ENCODE assay signal across 2 worm cellular contexts in the genomic region with DNA sequence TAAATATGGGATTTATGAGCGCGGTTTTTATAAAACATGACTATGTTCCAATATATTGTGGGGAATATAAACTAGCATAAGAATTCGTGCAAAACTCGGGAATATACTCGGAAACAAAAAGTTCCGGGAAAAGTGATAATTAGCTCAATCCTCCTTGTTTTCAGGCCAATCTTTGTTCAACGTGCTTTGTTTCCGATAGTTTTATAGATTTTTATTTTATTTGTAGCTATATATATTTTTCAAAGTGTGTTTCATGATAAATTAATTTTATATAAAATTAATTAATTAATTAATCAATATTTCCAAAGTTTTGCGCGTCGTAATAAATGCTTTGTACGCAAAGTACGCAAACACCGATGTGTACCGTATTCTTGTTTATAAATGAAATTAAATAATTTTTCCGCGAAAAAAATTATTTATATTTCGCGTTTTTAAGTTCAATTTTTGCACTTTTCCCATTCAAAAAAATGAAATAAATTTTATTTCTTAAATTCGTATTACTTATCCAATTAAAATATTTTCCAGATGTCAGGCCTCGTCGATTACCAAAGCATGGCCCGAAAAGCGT.
TF ChIP-seq lines count a peak whose summit lies in the region.

A gene (plus strand): TSS at position 524 of the 568 bp plus-strand sequence.

TF ChIP-seq in whole organism, L4 larva, 104 proteins besides CTCF, POLR2A, EP300 and RAD21:
- TF ChIP-seq unc-62 (GFP tag; optimal IDR thresholded peaks at IDR 0.05 in 1 of 2; lab: Kevin White, UChicago) (peak in 1 of 2 experiments; percentile 91), unc-62 (tag; optimal IDR thresholded peaks at IDR 0.05; lab: Kevin White, UChicago) (no peak), zip-11 (GFP tag; IDR thresholded peaks at IDR 0.05; lab: Robert Waterston, UW) (no peak), lin-13 (GFP tag; optimal IDR thresholded peaks at IDR 0.05; lab: Kevin White, UChicago) (no peak), dmd-9 (GFP tag; IDR thresholded peaks at IDR 0.05; lab: Robert Waterston, UW) (no peak), unc-130 (GFP tag; optimal IDR thresholded peaks at IDR 0.05; lab: Kevin White, UChicago) (peak; percentile 37), pqm-1 (tag; optimal IDR thresholded peaks at IDR 0.05; lab: Kevin White, UChicago) (no peak)

TF ChIP-seq in whole organism, young adult, 124 proteins besides CTCF, POLR2A, EP300 and RAD21:
- TF ChIP-seq xnd-1 (tag; optimal IDR thresholded peaks at IDR 0.05; lab: Kevin White, UChicago) (peak; percentile 52), nfyb-1 (GFP tag; IDR thresholded peaks at IDR 0.05; lab: Robert Waterston, UW) (no peak), efl-1 (GFP tag; optimal IDR thresholded peaks at IDR 0.05; lab: Kevin White, UChicago) (peak; percentile 60), nhr-120 (GFP tag; IDR thresholded peaks at IDR 0.05; lab: Robert Waterston, UW) (no peak), athp-1 (tag; optimal IDR thresholded peaks at IDR 0.05; lab: Kevin White, UChicago) (no peak), hmg-1.2 (GFP tag; IDR thresholded peaks at IDR 0.05; lab: Robert Waterston, UW) (no peak), Y95B8A.8 (GFP tag; IDR thresholded peaks at IDR 0.05; lab: Robert Waterston, UW) (no peak), F33H1.4 (GFP tag; IDR thresholded peaks at IDR 0.05; lab: Robert Waterston, UW) (peak; percentile 33; the same call in 1 of the 2 replicates), madf-6 (GFP tag; IDR thresholded peaks at IDR 0.05; lab: Robert Waterston, UW) (peak; percentile 71), madf-8 (GFP tag; conservative IDR thresholded peaks at IDR 0.05; lab: Robert Waterston, UW) (peak; percentile 63), ceh-91 (GFP tag; IDR thresholded peaks at IDR 0.05; lab: Robert Waterston, UW) (no peak), mxl-1 (tag; optimal IDR thresholded peaks at IDR 0.05; lab: Kevin White, UChicago) (no peak), rcor-1 (GFP tag; IDR thresholded peaks at IDR 0.05; lab: Robert Waterston, UW) (no peak), attf-6 (GFP tag; IDR thresholded peaks at IDR 0.05; lab: Robert Waterston, UW) (no peak), aptf-3 (GFP tag; IDR thresholded peaks at IDR 0.05; lab: Robert Waterston, UW) (no peak), pha-4 (tag; optimal IDR thresholded peaks at IDR 0.05; lab: Kevin White, UChicago) (no peak), B0019.2 (GFP tag; conservative IDR thresholded peaks at IDR 0.05; lab: Robert Waterston, UW) (no peak), lsl-1 (GFP tag; optimal IDR thresholded peaks at IDR 0.05; lab: Kevin White, UChicago) (peak; percentile 83), lag-1 (GFP tag; IDR thresholded peaks at IDR 0.05; lab: Robert Waterston, UW) (no peak), let-607 (tag; optimal IDR thresholded peaks at IDR 0.05; lab: Kevin White, UChicago) (no peak)
